Fruit fly (Drosophila melanogaster) whole organism: ENCODE results near the gene CG10725.

ENCODE experiments used
- CG8478 ChIP-seq: fragments of >200 bp; optimal IDR thresholded peaks from 2 replicates; lab custom pipeline; 2018; ENCODE audit warnings: inconsistent platforms
- Dll ChIP-seq: fragments of >200 bp; optimal IDR thresholded peaks from 2 replicates; lab custom pipeline; 2017
- pan ChIP-seq: fragments of >200 bp; optimal IDR thresholded peaks from 2 replicates; lab custom pipeline; 2017
- psq ChIP-seq: fragments of >200 bp; optimal IDR thresholded peaks from 2 replicates; lab custom pipeline; 2017
- usp ChIP-seq: fragments of >200 bp; optimal IDR thresholded peaks from 2 replicates; lab custom pipeline; 2017; ENCODE audit warnings: missing biosample characterization, missing genetic modification characterization, mixed read lengths

- TF ChIP-seq pan (lab: Kevin White, UChicago), result no peak
- no peak for TF ChIP-seq usp (GFP tag; lab: Kevin White, UChicago)
- TF ChIP-seq Dll (lab: Kevin White, UChicago), result no peak
- no peak for TF ChIP-seq psq (lab: Kevin White, UChicago)
- no peak for TF ChIP-seq CG8478
Observed at dm6 chr3L:13426573-13426972, 11.2 kb upstream of the CG10725 start, which contains the start of gene CG14105.
